Fruit fly (Drosophila melanogaster) whole organism, embryonic: Measurements from ENCODE around the gene Ing5.
A peak's percentile ranks its signal among the peaks of the same experiment; 100 is the strongest.

Experiments used
- Awh ChIP-seq: fragments of 200-800 bp; sonication (Bioruptor generic); IDR thresholded peaks from 2 replicates; pipeline ENCODE4, ENCODE4 v1.3.6; 2022; ENCODE audit warnings: missing biosample characterization, missing genetic modification characterization
- BtbVII ChIP-seq: fragments of 200-800 bp; sonication (Bioruptor generic); optimal IDR thresholded peaks from 3 replicates; lab custom pipeline; 2017; ENCODE audit warnings: missing biosample characterization, mild to moderate bottlenecking, missing genetic modification characterization
- CG10147 ChIP-seq: fragments of 200-800 bp; sonication (Bioruptor generic); optimal IDR thresholded peaks from 2 replicates; lab custom pipeline; 2019; ENCODE audit warnings: missing biosample characterization, mild to moderate bottlenecking, missing genetic modification characterization, moderate library complexity
- CG10431 ChIP-seq: fragments of 200-800 bp; sonication (Bioruptor generic); optimal IDR thresholded peaks from 3 replicates; lab custom pipeline; 2018; ENCODE audit warnings: missing biosample characterization, mild to moderate bottlenecking, missing genetic modification characterization
- CG11398 ChIP-seq: fragments of 200-800 bp; sonication (Bioruptor generic); optimal IDR thresholded peaks from 2 replicates; lab custom pipeline; 2016; ENCODE audit warnings: missing biosample characterization, missing genetic modification characterization
- CG12236 ChIP-seq: fragments of 200-800 bp; sonication (Bioruptor generic); optimal IDR thresholded peaks from 2 replicates; lab custom pipeline; 2016; ENCODE audit warnings: missing biosample characterization, missing genetic modification characterization
- CG13624 ChIP-seq: fragments of 200-800 bp; sonication (Bioruptor generic); optimal IDR thresholded peaks from 2 replicates; lab custom pipeline; 2016; ENCODE audit warnings: missing biosample characterization, missing genetic modification characterization
- CG15269 ChIP-seq: fragments of 200-800 bp; sonication (Bioruptor generic); optimal IDR thresholded peaks from 2 replicates; lab custom pipeline; 2018; ENCODE audit warnings: missing biosample characterization, mild to moderate bottlenecking, missing genetic modification characterization, moderate library complexity
- CG1529 ChIP-seq: fragments of 200-800 bp; sonication (Bioruptor generic); optimal IDR thresholded peaks from 3 replicates; lab custom pipeline; 2018; ENCODE audit warnings: missing biosample characterization, missing genetic modification characterization
- CG15479 ChIP-seq: fragments of 200-800 bp; sonication (Bioruptor generic); optimal IDR thresholded peaks from 3 replicates; lab custom pipeline; 2019; ENCODE audit warnings: missing biosample characterization, mild to moderate bottlenecking, missing genetic modification characterization, moderate library complexity
- CG16813 ChIP-seq: fragments of 200-800 bp; sonication (Bioruptor generic); IDR thresholded peaks from 3 replicates; pipeline ENCODE4 v1.3.6; 2022; ENCODE audit warnings: missing biosample characterization, missing genetic modification characterization; ENCODE audit not compliant: partially characterized antibody
- CG17802 ChIP-seq: fragments of 200-800 bp; sonication (Bioruptor generic); optimal IDR thresholded peaks from 2 replicates; lab custom pipeline; 2018; ENCODE audit warnings: missing biosample characterization, mild to moderate bottlenecking, missing genetic modification characterization, moderate library complexity
- CG2712 ChIP-seq: fragments of 200-800 bp; optimal IDR thresholded peaks from 3 replicates; lab custom pipeline; 2019; ENCODE audit warnings: missing biosample characterization, mild to moderate bottlenecking, missing genetic modification characterization, moderate library complexity
- CG2889 ChIP-seq: fragments of 200-800 bp; sonication (Bioruptor generic); IDR thresholded peaks from 3 replicates; pipeline ENCODE4 v1.3.6; 2022; ENCODE audit warnings: missing biosample characterization, missing genetic modification characterization
- CG31388 ChIP-seq: fragments of 200-800 bp; sonication (Bioruptor generic); optimal IDR thresholded peaks from 2 replicates; lab custom pipeline; 2016; ENCODE audit warnings: missing biosample characterization, missing genetic modification characterization
- CG3726 ChIP-seq: fragments of 200-800 bp; sonication (Bioruptor generic); IDR thresholded peaks from 3 replicates; pipeline ENCODE4, ENCODE4 v1.3.6; 2022; ENCODE audit warnings: missing biosample characterization, missing genetic modification characterization
- CG4854 ChIP-seq: fragments of 200-800 bp; sonication (Bioruptor generic); optimal IDR thresholded peaks from 2 replicates; lab custom pipeline; 2016; ENCODE audit warnings: missing biosample characterization, missing genetic modification characterization, inconsistent platforms
- CG6683 ChIP-seq: fragments of 200-800 bp; sonication (Bioruptor generic); optimal IDR thresholded peaks from 2 replicates; lab custom pipeline; 2017; ENCODE audit warnings: missing biosample characterization, mild to moderate bottlenecking, missing genetic modification characterization, missing genetic modification reagents
- CG7372 ChIP-seq: fragments of 200-800 bp; sonication (Bioruptor generic); IDR thresholded peaks from 2 replicates; pipeline ENCODE4 v1.3.6; 2022; ENCODE audit warnings: missing biosample characterization, missing genetic modification characterization
- CG8944 ChIP-seq: fragments of 200-800 bp; sonication (Bioruptor generic); optimal IDR thresholded peaks from 3 replicates; lab custom pipeline; 2016; ENCODE audit warnings: missing biosample characterization, missing genetic modification characterization
- CG9876 ChIP-seq: fragments of 200-800 bp; sonication (Bioruptor generic); optimal IDR thresholded peaks from 2 replicates; lab custom pipeline; 2016; ENCODE audit warnings: missing biosample characterization, missing genetic modification characterization
- CHES-1-like ChIP-seq: fragments of 200-800 bp; sonication (Bioruptor generic); optimal IDR thresholded peaks from 2 replicates; lab custom pipeline; 2016; ENCODE audit warnings: missing biosample characterization, missing genetic modification characterization
- Chrac-16 ChIP-seq: fragments of 200-800 bp; sonication (Bioruptor generic); optimal IDR thresholded peaks from 3 replicates; lab custom pipeline; 2016; ENCODE audit warnings: missing biosample characterization, missing genetic modification characterization
- Elba2 ChIP-seq: fragments of 200-800 bp; sonication (Bioruptor generic); optimal IDR thresholded peaks from 3 replicates; lab custom pipeline; 2016; ENCODE audit warnings: missing biosample characterization, missing genetic modification characterization
- Fer2 ChIP-seq: fragments of 200-800 bp; sonication (Bioruptor generic); optimal IDR thresholded peaks from 2 replicates; lab custom pipeline; 2018; ENCODE audit warnings: missing biosample characterization, mild to moderate bottlenecking, missing genetic modification characterization, moderate library complexity
- HLH54F ChIP-seq: fragments of 200-800 bp; sonication (Bioruptor generic); optimal IDR thresholded peaks from 3 replicates; lab custom pipeline; 2016; ENCODE audit warnings: missing biosample characterization, missing genetic modification characterization
- Hr3 ChIP-seq: fragments of 200-800 bp; sonication (Bioruptor generic); optimal IDR thresholded peaks from 3 replicates; lab custom pipeline; 2016; ENCODE audit warnings: missing biosample characterization, missing genetic modification characterization
- Lim3 ChIP-seq: fragments of 200-800 bp; sonication (Bioruptor generic); IDR thresholded peaks from 2 replicates; pipeline ENCODE4 v1.3.6; 2022; ENCODE audit warnings: missing biosample characterization, missing genetic modification characterization
- MTF-1 ChIP-seq: fragments of 200-800 bp; sonication (Bioruptor generic); optimal IDR thresholded peaks from 2 replicates; lab custom pipeline; 2018; ENCODE audit warnings: missing biosample characterization, mild to moderate bottlenecking, missing genetic modification characterization, borderline replicate concordance
- NFAT ChIP-seq: fragments of 200-800 bp; sonication (Bioruptor generic); IDR thresholded peaks from 2 replicates; pipeline ENCODE4 v1.3.6; 2022; ENCODE audit warnings: missing biosample characterization, missing genetic modification characterization
- NK7.1 ChIP-seq: fragments of 200-800 bp; sonication (Bioruptor generic); optimal IDR thresholded peaks from 3 replicates; lab custom pipeline; 2016; ENCODE audit warnings: missing biosample characterization, missing genetic modification characterization
- PHDP ChIP-seq: fragments of 200-800 bp; sonication (Bioruptor generic); optimal IDR thresholded peaks from 3 replicates; lab custom pipeline; 2018; ENCODE audit warnings: missing biosample characterization, mild to moderate bottlenecking, missing genetic modification characterization, moderate library complexity
- Sox100B ChIP-seq: fragments of 200-800 bp; sonication (Bioruptor generic); optimal IDR thresholded peaks from 3 replicates; lab custom pipeline; 2018; ENCODE audit warnings: missing biosample characterization, mild to moderate bottlenecking, missing genetic modification characterization
- Sry-β ChIP-seq: fragments of 200-800 bp; sonication (Bioruptor generic); optimal IDR thresholded peaks from 2 replicates; lab custom pipeline; 2018; ENCODE audit warnings: missing biosample characterization, mild to moderate bottlenecking, missing genetic modification characterization, moderate library complexity
- crol ChIP-seq: fragments of 200-800 bp; sonication (Bioruptor generic); IDR thresholded peaks from 2 replicates; pipeline ENCODE4 v1.3.6; 2022; ENCODE audit warnings: missing biosample characterization, missing genetic modification characterization
- dati ChIP-seq: fragments of 200-800 bp; sonication (Bioruptor generic); IDR thresholded peaks from 2 replicates; pipeline ENCODE4 v1.3.6; 2022; ENCODE audit warnings: missing biosample characterization, missing genetic modification characterization
- fd102C ChIP-seq: fragments of 200-800 bp; sonication (Bioruptor generic); optimal IDR thresholded peaks from 2 replicates; lab custom pipeline; 2018; ENCODE audit warnings: missing biosample characterization, mild to moderate bottlenecking, missing genetic modification characterization, moderate library complexity
- ftz-f1 ChIP-seq: fragments of 200-800 bp; sonication (Bioruptor generic); optimal IDR thresholded peaks from 2 replicates; lab custom pipeline; 2016; ENCODE audit warnings: missing biosample characterization, missing genetic modification characterization
- grn ChIP-seq: fragments of 200-800 bp; sonication (Bioruptor generic); optimal IDR thresholded peaks from 3 replicates; lab custom pipeline; 2017; ENCODE audit warnings: missing biosample characterization, missing genetic modification characterization
- h ChIP-seq: fragments of >200 bp; optimal IDR thresholded peaks from 2 replicates; lab custom pipeline; 2017
- jigr1 ChIP-seq: fragments of 200-800 bp; sonication (Bioruptor generic); IDR thresholded peaks from 3 replicates; pipeline ENCODE4 v1.3.6; 2022; ENCODE audit warnings: missing biosample characterization, missing genetic modification characterization
- pan ChIP-seq, 4 experiments: fragments of >200 bp in 3 of 4; fragments of 200-800 bp in 1 of 4; sonication (Bioruptor generic) in 1 of 4; optimal IDR thresholded peaks in 3 of 4; IDR thresholded peaks in 1 of 4; 2 replicates each; pipeline versions ENCODE4 v1.3.6 to Lab custom; 2017 to 2022; ENCODE audit warnings: missing biosample characterization in 2 of 4, missing genetic modification characterization in 2 of 4, mixed read lengths in 1 of 4
- pfk ChIP-seq: fragments of 200-800 bp; sonication (Bioruptor generic); optimal IDR thresholded peaks from 2 replicates; lab custom pipeline; 2018; ENCODE audit warnings: missing biosample characterization, mild to moderate bottlenecking, missing genetic modification characterization, moderate library complexity
- sens-2 ChIP-seq: fragments of 200-800 bp; sonication (Bioruptor generic); IDR thresholded peaks from 2 replicates; pipeline ENCODE4 v1.3.6; 2022; ENCODE audit warnings: missing biosample characterization, missing genetic modification characterization
- shn ChIP-seq: fragments of 200-800 bp; sonication (Bioruptor generic); optimal IDR thresholded peaks from 3 replicates; lab custom pipeline; 2016; ENCODE audit warnings: missing biosample characterization, missing genetic modification characterization
- sna ChIP-seq: fragments of 200-800 bp; sonication (Bioruptor generic); IDR thresholded peaks from 2 replicates; pipeline ENCODE4 v1.3.6; 2022; ENCODE audit warnings: missing biosample characterization, missing genetic modification characterization; ENCODE audit not compliant: partially characterized antibody
- ssp ChIP-seq: fragments of 200-800 bp; sonication (Bioruptor generic); IDR thresholded peaks from 2 replicates; pipeline ENCODE4 v1.3.6; 2022; ENCODE audit warnings: missing biosample characterization, missing genetic modification characterization
- trh ChIP-seq: fragments of 200-800 bp; sonication (Bioruptor generic); optimal IDR thresholded peaks from 2 replicates; lab custom pipeline; 2016; ENCODE audit warnings: missing biosample characterization, missing genetic modification characterization
- unpg ChIP-seq: fragments of 200-800 bp; sonication (Bioruptor generic); optimal IDR thresholded peaks from 3 replicates; lab custom pipeline; 2018; ENCODE audit warnings: missing biosample characterization, mild to moderate bottlenecking, missing genetic modification characterization, moderate library complexity
- wek ChIP-seq: fragments of 200-800 bp; sonication (Bioruptor generic); optimal IDR thresholded peaks from 3 replicates; lab custom pipeline; 2018; ENCODE audit warnings: missing biosample characterization, mild to moderate bottlenecking, missing genetic modification characterization, moderate library complexity
- yki ChIP-seq: fragments of >200 bp; optimal IDR thresholded peaks from 3 replicates; lab custom pipeline; 2018

Ing5 gene

DNA sequence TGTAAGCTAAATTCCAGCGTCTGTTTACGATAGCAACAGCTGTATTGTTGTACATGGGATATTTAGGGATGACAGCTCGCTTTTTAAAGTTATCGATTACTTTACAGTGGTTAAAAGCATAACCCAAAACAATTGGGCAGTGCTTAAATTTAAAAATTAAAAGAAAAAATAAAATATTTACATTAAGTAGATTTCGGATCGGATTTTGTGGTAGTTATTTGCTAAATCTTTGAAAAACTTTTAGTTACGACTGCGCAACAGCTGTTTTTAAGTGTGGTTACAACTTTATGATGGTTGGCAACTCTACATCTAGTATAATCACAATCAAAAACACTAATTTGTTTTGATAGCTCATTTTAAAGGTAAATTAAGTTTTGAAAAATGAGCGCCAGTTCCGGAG lies at the start of gene Ing5, which contains the start of gene CG7099 (continued):
- peak; percentile 75 for TF ChIP-seq CG9876
- TF ChIP-seq CG3726 (GFP tag; lab: Robert Waterston, UW), result peak; percentile 94
- TF ChIP-seq Sry-β (GFP tag; lab: Kevin White, UChicago), result peak; percentile 67
- TF ChIP-seq h (lab: Kevin White, UChicago), result no peak
- peak; percentile 87 for TF ChIP-seq CG13624 (GFP tag; lab: Kevin White, UChicago)
- peak; percentile 79 for TF ChIP-seq Elba2 (GFP tag; lab: Kevin White, UChicago)
- peak; percentile 95 for TF ChIP-seq CG10431 (GFP tag; lab: Kevin White, UChicago)
- peak; percentile 88 for TF ChIP-seq dati (GFP tag; lab: Robert Waterston, UW)
- peak; percentile 92 for TF ChIP-seq HLH54F (GFP tag; lab: Kevin White, UChicago)
- peak; percentile 62 for TF ChIP-seq CG16813 (GFP tag; lab: Robert Waterston, UW)
- peak; percentile 74 for TF ChIP-seq wek
- peak; percentile 95 for TF ChIP-seq NFAT
- TF ChIP-seq Sox100B (GFP tag; lab: Kevin White, UChicago), result peak; percentile 92
- peak; percentile 94 for TF ChIP-seq Awh (GFP tag; lab: Robert Waterston, UW)
- peak; percentile 18 for TF ChIP-seq ftz-f1 (GFP tag; lab: Kevin White, UChicago)
- peak; percentile 60 for TF ChIP-seq CG11398 (GFP tag; lab: Kevin White, UChicago)
- TF ChIP-seq CG6683 (GFP tag; lab: Kevin White, UChicago), result peak; percentile 85
- peak; percentile 88 for TF ChIP-seq CHES-1-like
- peak; percentile 59 for TF ChIP-seq NK7.1 (GFP tag; lab: Kevin White, UChicago)
- TF ChIP-seq CG2889 (GFP tag; lab: Robert Waterston, UW), result peak; percentile 94
- TF ChIP-seq Fer2 (tag; lab: Kevin White, UChicago), result peak; percentile 95
- TF ChIP-seq PHDP (tag; lab: Kevin White, UChicago), result peak; percentile 96
- TF ChIP-seq pan (optimal IDR thresholded peaks at IDR 0.05; lab: Kevin White, UChicago), result no peak
- TF ChIP-seq pan (GFP tag; optimal IDR thresholded peaks at IDR 0.05 in 1 of 2, IDR thresholded peaks at IDR 0.05 in 1 of 2), result peak in 1 of 2 experiments; percentile 97
- peak; percentile 92 for TF ChIP-seq sens-2
- TF ChIP-seq CG4854, result peak; percentile 96
- TF ChIP-seq pfk, result peak; percentile 52
- TF ChIP-seq BtbVII (GFP tag; lab: Kevin White, UChicago), result peak; percentile 89
- peak; percentile 92 for TF ChIP-seq CG31388
- peak; percentile 96 for TF ChIP-seq CG15269 (tag; lab: Kevin White, UChicago)
- no peak for TF ChIP-seq grn (GFP tag; lab: Kevin White, UChicago)
- TF ChIP-seq shn, result peak; percentile 84
- peak; percentile 92 for TF ChIP-seq trh
- TF ChIP-seq crol (GFP tag; lab: Robert Waterston, UW), result peak; percentile 55
- peak; percentile 93 for TF ChIP-seq CG10147 (GFP tag; lab: Kevin White, UChicago)
- TF ChIP-seq yki (lab: Kevin White, UChicago), result no peak
- TF ChIP-seq CG15479 (GFP tag; lab: Kevin White, UChicago), result peak; percentile 36
- peak; percentile 74 for TF ChIP-seq fd102C (GFP tag; lab: Kevin White, UChicago)
- TF ChIP-seq sna, result peak; percentile 67
- peak; percentile 91 for TF ChIP-seq ssp (GFP tag; lab: Robert Waterston, UW)
- peak; percentile 88 for TF ChIP-seq Lim3
- peak; percentile 83 for TF ChIP-seq MTF-1
- TF ChIP-seq CG2712, result peak; percentile 97
- TF ChIP-seq CG1529, result peak; percentile 91
- TF ChIP-seq CG8944 (GFP tag; lab: Kevin White, UChicago), result peak; percentile 88
- TF ChIP-seq Chrac-16, result peak; percentile 97
- peak; percentile 94 for TF ChIP-seq jigr1 (GFP tag; lab: Robert Waterston, UW)
- TF ChIP-seq CG12236, result peak; percentile 73
- TF ChIP-seq CG7372 (GFP tag; lab: Robert Waterston, UW), result peak; percentile 96
- peak; percentile 97 for TF ChIP-seq Hr3 (GFP tag; lab: Kevin White, UChicago)
- peak; percentile 97 for TF ChIP-seq unpg (GFP tag; lab: Kevin White, UChicago)
- TF ChIP-seq CG17802 (tag; lab: Kevin White, UChicago), result peak; percentile 87
